Worm (Caenorhabditis elegans) whole organism, L2 larva: ENCODE data around the gene nlp-18.

Experiments
- ceh-16 ChIP-seq: fragments of 150-350 bp; optimal IDR thresholded peaks from 2 replicates; lab custom pipeline; 2014; ENCODE audit warnings: missing biosample characterization, missing genetic modification characterization
- egl-27 ChIP-seq: sonication (generic microtip); optimal IDR thresholded peaks from 3 replicates; lab custom pipeline; 2017; ENCODE audit warnings: missing biosample characterization, missing genetic modification reagents, missing genetic modification characterization
- elt-3 ChIP-seq: sonication (generic microtip); optimal IDR thresholded peaks from 2 replicates; lab custom pipeline; 2017; ENCODE audit warnings: missing biosample characterization, missing genetic modification characterization
- gmeb-1 ChIP-seq: fragments of 150-350 bp; optimal IDR thresholded peaks from 2 replicates; lab custom pipeline; 2014; ENCODE audit warnings: missing biosample characterization, missing genetic modification characterization
- lsy-2 ChIP-seq, 2 experiments: fragments of 150-350 bp in 1 of 2; sonication (generic microtip) in 1 of 2; optimal IDR thresholded peaks; 2 replicates each; lab custom pipeline; 2014 to 2017; ENCODE audit warnings: missing biosample characterization in 2 of 2, missing genetic modification characterization in 2 of 2
- nhr-11 ChIP-seq: fragments of 150-350 bp; optimal IDR thresholded peaks from 2 replicates; lab custom pipeline; 2014; ENCODE audit warnings: missing biosample characterization, missing genetic modification characterization
- nhr-12 ChIP-seq: fragments of 150-350 bp; optimal IDR thresholded peaks from 2 replicates; lab custom pipeline; 2014; ENCODE audit warnings: missing biosample characterization, missing genetic modification characterization
- nhr-25 ChIP-seq: fragments of 150-350 bp; sonication (generic microtip); optimal IDR thresholded peaks from 3 replicates; lab custom pipeline; 2014; ENCODE audit warnings: missing biosample characterization, missing genetic modification characterization
- snpc-4 ChIP-seq: fragments of 150-350 bp; optimal IDR thresholded peaks from 2 replicates; lab custom pipeline; 2014; ENCODE audit warnings: missing biosample characterization, missing genetic modification characterization
- unc-39 ChIP-seq: fragments of 150-350 bp; optimal IDR thresholded peaks from 2 replicates; lab custom pipeline; 2014; ENCODE audit warnings: missing biosample characterization, missing genetic modification characterization
- unc-62 ChIP-seq: fragments of 150-350 bp; optimal IDR thresholded peaks from 2 replicates; lab custom pipeline; 2014; ENCODE audit warnings: missing biosample characterization, missing genetic modification reagents, missing genetic modification characterization
- ztf-1 ChIP-seq: fragments of 200-800 bp; sonication (Bioruptor generic); conservative IDR thresholded peaks from 2 replicates; pipeline ENCODE4 v1.3.6; 2022; ENCODE audit warnings: missing genetic modification characterization, missing compliant biosample characterization
- ztf-11 ChIP-seq: sonication (generic microtip); optimal IDR thresholded peaks from 2 replicates; lab custom pipeline; 2017; ENCODE audit warnings: missing biosample characterization, missing genetic modification characterization

- TF ChIP-seq nhr-25 (no peak), ztf-1 (no peak), egl-27 (no peak), lsy-2 (tag; optimal IDR thresholded peaks at IDR 0.05; lab: Kevin White, UChicago) (peak in 1 of 2 experiments; percentile 52), ceh-16 (tag; lab: Kevin White, UChicago) (no peak), snpc-4 (no peak), elt-3 (no peak), nhr-12 (tag; lab: Kevin White, UChicago) (no peak), nhr-11 (tag; lab: Kevin White, UChicago) (no peak), ztf-11 (no peak), unc-62 (GFP tag; lab: Kevin White, UChicago) (no peak), gmeb-1 (tag; lab: Kevin White, UChicago) (no peak), unc-39 (tag; lab: Kevin White, UChicago) (no peak)
These were observed 48.2 kb downstream of the nlp-18 start for ce11 chrII:10982017-10982416.
